Worm (Caenorhabditis elegans): ENCODE results near the gene cth-2.

- TF ChIP-seq pha-4 (GFP tag; IDR thresholded peaks at IDR 0.05) = no peak
- TF ChIP-seq pha-4 (tag; optimal IDR thresholded peaks at IDR 0.05) = no peak
- no peak for TF ChIP-seq hif-1 (tag; optimal IDR thresholded peaks at IDR 0.05)
- no peak for TF ChIP-seq snpc-4 (tag; optimal IDR thresholded peaks at IDR 0.05)
- no peak for TF ChIP-seq zip-2 (tag; optimal IDR thresholded peaks at IDR 0.05)
- TF ChIP-seq nhr-11 (tag; optimal IDR thresholded peaks at IDR 0.05) = no peak
Observed at ce11 chrII:7098578-7098977, 40.8 kb upstream of the cth-2 start, which contains the start of gene mct-5.

Measured in whole organism, L4 larva.